Worm (Caenorhabditis elegans) whole organism, L3 larva: Measurements from ENCODE around the gene spin-1.
"Not testable (repeated sequence)": the region's sequence is repeated elsewhere in the genome, so short reads cannot be mapped to it uniquely, and the experiment has no call there.

Source experiments
- egl-27 ChIP-seq: sonication (generic microtip); optimal IDR thresholded peaks from 4 replicates; lab custom pipeline; 2017; ENCODE audit warnings: missing biosample characterization, missing genetic modification reagents, missing genetic modification characterization
- elt-1 ChIP-seq: fragments of 150-350 bp; optimal IDR thresholded peaks from 2 replicates; lab custom pipeline; 2014; ENCODE audit warnings: missing biosample characterization, missing genetic modification characterization
- fkh-10 ChIP-seq: sonication (generic microtip); optimal IDR thresholded peaks from 2 replicates; lab custom pipeline; 2017; ENCODE audit warnings: missing biosample characterization, missing genetic modification reagents, missing genetic modification characterization
- hmg-11 ChIP-seq: sonication (generic microtip); optimal IDR thresholded peaks from 2 replicates; lab custom pipeline; 2016; ENCODE audit warnings: missing genetic modification characterization, missing compliant biosample characterization
- nhr-237 ChIP-seq: fragments of 150-350 bp; optimal IDR thresholded peaks from 2 replicates; lab custom pipeline; 2014; ENCODE audit warnings: missing biosample characterization, missing genetic modification characterization
- nhr-25 ChIP-seq: sonication (generic microtip); optimal IDR thresholded peaks from 2 replicates; lab custom pipeline; 2017; ENCODE audit warnings: missing biosample characterization, missing genetic modification characterization
- nhr-28 ChIP-seq: fragments of 150-350 bp; optimal IDR thresholded peaks from 2 replicates; lab custom pipeline; 2014; ENCODE audit warnings: missing biosample characterization, missing genetic modification characterization
- nhr-77 ChIP-seq: fragments of 150-350 bp; optimal IDR thresholded peaks from 2 replicates; lab custom pipeline; 2014; ENCODE audit warnings: missing biosample characterization, missing genetic modification characterization
- pha-4 ChIP-seq: fragments of 150-350 bp; optimal IDR thresholded peaks from 2 replicates; lab custom pipeline; 2014; ENCODE audit warnings: missing biosample characterization, missing genetic modification reagents, missing genetic modification characterization
- unc-62 ChIP-seq: fragments of 150-350 bp; sonication (generic microtip); optimal IDR thresholded peaks from 4 replicates; lab custom pipeline; 2014; ENCODE audit warnings: missing biosample characterization, missing genetic modification reagents, missing genetic modification characterization
- ztf-11 ChIP-seq: fragments of 150-350 bp; optimal IDR thresholded peaks from 2 replicates; lab custom pipeline; 2014; ENCODE audit warnings: missing biosample characterization, missing genetic modification characterization

DNA sequence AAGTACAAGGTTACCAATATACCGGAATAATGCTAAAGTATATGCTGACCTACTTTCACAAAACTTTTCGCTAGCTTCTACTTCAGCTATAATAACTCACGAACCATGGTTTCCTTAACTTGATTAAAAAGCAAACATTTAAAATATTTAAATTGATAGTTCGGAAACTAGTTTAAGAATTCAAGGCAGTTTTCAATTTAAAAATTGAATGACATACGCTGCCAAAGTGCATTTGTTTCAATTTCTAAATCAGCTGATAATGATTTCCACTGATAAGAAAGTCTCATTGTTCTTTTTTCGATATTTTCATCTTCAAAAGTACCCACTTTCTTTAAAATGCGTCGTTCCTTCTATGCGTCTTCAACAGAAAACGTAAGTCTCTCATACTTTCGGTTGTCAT is 16.4 kb downstream of the spin-1 start, which contains the start of gene enpp-1:
- not testable (repeated sequence) for TF ChIP-seq egl-27; nhr-77 (tag; lab: Kevin White, UChicago); nhr-237 (tag; lab: Kevin White, UChicago); unc-62 (GFP tag; lab: Kevin White, UChicago); fkh-10 (GFP tag; lab: Kevin White, UChicago); nhr-28 (tag; lab: Kevin White, UChicago); pha-4 (tag; lab: Kevin White, UChicago); hmg-11; ztf-11 (tag; lab: Kevin White, UChicago); elt-1; nhr-25
